Fruit fly (Drosophila melanogaster): ENCODE data around the gene mys.

Gene mys

dm6 chrX:8112715-8113114 is 51.3 kb downstream of the mys start (continued):
- TF ChIP-seq CG10565 (GFP tag; optimal IDR thresholded peaks at IDR 0.05) (no peak), CG1832 (GFP tag; optimal IDR thresholded peaks at IDR 0.05) (no peak), HLH54F (GFP tag; optimal IDR thresholded peaks at IDR 0.05) (no peak), ftz-f1 (GFP tag; optimal IDR thresholded peaks at IDR 0.05) (no peak), CG9727 (GFP tag; optimal IDR thresholded peaks at IDR 0.05) (peak; percentile 17), HmgZ (tag; optimal IDR thresholded peaks at IDR 0.05) (no peak), CG12391 (tag; optimal IDR thresholded peaks at IDR 0.05) (no peak), fu2 (GFP tag; optimal IDR thresholded peaks at IDR 0.05) (peak; percentile 2), CG13296 (GFP tag; optimal IDR thresholded peaks at IDR 0.05) (no peak), CG9932 (GFP tag; IDR thresholded peaks at IDR 0.05) (peak; percentile 52), Gsc (GFP tag; IDR thresholded peaks at IDR 0.05) (no peak), grau (tag; optimal IDR thresholded peaks at IDR 0.05) (no peak), CG7987 (GFP tag; optimal IDR thresholded peaks at IDR 0.05) (no peak), Hr78 (GFP tag; optimal IDR thresholded peaks at IDR 0.05) (no peak), tx (GFP tag; optimal IDR thresholded peaks at IDR 0.05) (no peak), Myb (GFP tag; optimal IDR thresholded peaks at IDR 0.05) (no peak), Xbp1 (GFP tag; optimal IDR thresholded peaks at IDR 0.05) (peak; percentile 34), Scr (GFP tag; IDR thresholded peaks at IDR 0.05; ENCODE audit: partially characterized antibody) (no peak), CG6813 (GFP tag; optimal IDR thresholded peaks at IDR 0.05) (no peak), danr (GFP tag; IDR thresholded peaks at IDR 0.05) (no peak), Taf1 (GFP tag; IDR thresholded peaks at IDR 0.05) (0 out of 2 replicates have a peak, but pooled peaks have one; percentile 25), Camta (GFP tag; optimal IDR thresholded peaks at IDR 0.05) (no peak), schlank (tag; optimal IDR thresholded peaks at IDR 0.05) (peak; percentile 20), sc (optimal IDR thresholded peaks at IDR 0.05) (no peak), sc (GFP tag; optimal IDR thresholded peaks at IDR 0.05) (no peak), eve (GFP tag; optimal IDR thresholded peaks at IDR 0.05) (no peak), CG17912 (GFP tag; optimal IDR thresholded peaks at IDR 0.05) (no peak), CG3281 (GFP tag; optimal IDR thresholded peaks at IDR 0.05) (peak; percentile 56), inv (GFP tag; IDR thresholded peaks at IDR 0.05; ENCODE audit: partially characterized antibody) (no peak), CG12104 (GFP tag; optimal IDR thresholded peaks at IDR 0.05) (no peak), CG17568 (GFP tag; optimal IDR thresholded peaks at IDR 0.05) (no peak), gem (tag; optimal IDR thresholded peaks at IDR 0.05) (peak; percentile 55), dysf (GFP tag; IDR thresholded peaks at IDR 0.05) (peak; percentile 65; the same call in 2 of the 3 replicates), CG17186 (GFP tag; optimal IDR thresholded peaks at IDR 0.05) (no peak), mld (GFP tag; IDR thresholded peaks at IDR 0.05; ENCODE audit: partially characterized antibody) (no peak), amos (GFP tag; IDR thresholded peaks at IDR 0.05; ENCODE audit: partially characterized antibody) (no peak), Mes4 (GFP tag; optimal IDR thresholded peaks at IDR 0.05) (no peak), crp (GFP tag; optimal IDR thresholded peaks at IDR 0.05) (no peak), mirr (GFP tag; optimal IDR thresholded peaks at IDR 0.05) (no peak), CG11456 (GFP tag; IDR thresholded peaks at IDR 0.05) (0 out of 3 replicates have a peak, but pooled peaks have one; percentile 51), Hr3 (GFP tag; optimal IDR thresholded peaks at IDR 0.05) (no peak), GATAe (GFP tag; conservative IDR thresholded peaks at IDR 0.05) (peak; percentile 70), CG15696 (tag; optimal IDR thresholded peaks at IDR 0.05) (no peak), ro (GFP tag; IDR thresholded peaks at IDR 0.05) (no peak), ab (GFP tag; optimal IDR thresholded peaks at IDR 0.05) (no peak), CG13894 (tag; optimal IDR thresholded peaks at IDR 0.05) (no peak), Drgx (GFP tag; IDR thresholded peaks at IDR 0.05) (no peak), Jarid2 (GFP tag; optimal IDR thresholded peaks at IDR 0.05) (no peak), CG2678 (tag; optimal IDR thresholded peaks at IDR 0.05) (peak; percentile 57), CG43689 (GFP tag; IDR thresholded peaks at IDR 0.05) (no peak), ap (GFP tag; IDR thresholded peaks at IDR 0.05) (no peak)
